Fruit fly (Drosophila melanogaster): Measurements from ENCODE around the gene Rbp4.

Gene Rbp4

dm6 chr3R:13656294-13656693 lies at the start of gene Rbp4:
Gene Rbp4, minus strand, starts transcription at chr3R:13656394.
- no peak for TF ChIP-seq CG17801 (GFP tag; optimal IDR thresholded peaks at IDR 0.05; ENCODE audit: partially characterized antibody)

dm6 chr3R:13705292-13705885 lies 49.2 kb upstream of the Rbp4 start, which contains the start of gene Adgf-D:
Gene Adgf-D, minus strand, starts transcription at chr3R:13705402.
- TF ChIP-seq CG17801 (GFP tag; optimal IDR thresholded peaks at IDR 0.05; ENCODE audit: partially characterized antibody): no peak

dm6 chr3R:13700738-13701137 lies 44.5 kb upstream of the Rbp4 start, which contains the start of gene f-cup:
Gene f-cup, minus strand, starts transcription at chr3R:13700838.
- no peak for TF ChIP-seq CG17801 (GFP tag; optimal IDR thresholded peaks at IDR 0.05; ENCODE audit: partially characterized antibody)

dm6 chr3R:13700192-13700591 lies 44.0 kb upstream of the Rbp4 start, which contains the start of gene ninaB:
Gene ninaB, plus strand, starts transcription at chr3R:13700565.
- no peak for TF ChIP-seq CG17801 (GFP tag; optimal IDR thresholded peaks at IDR 0.05; ENCODE audit: partially characterized antibody)

- TF ChIP-seq CG17801 (GFP tag; optimal IDR thresholded peaks at IDR 0.05; ENCODE audit: partially characterized antibody): no peak
These were observed 43.2 kb upstream of the Rbp4 start for dm6 chr3R:13699350-13699749.

dm6 chr3R:13693753-13694152 lies 37.6 kb upstream of the Rbp4 start, which contains the start of gene CG14367:
Gene CG14367, plus strand, starts transcription at chr3R:13694053.
- TF ChIP-seq CG17801 (GFP tag; optimal IDR thresholded peaks at IDR 0.05; ENCODE audit: partially characterized antibody): no peak

- TF ChIP-seq CG17801 (GFP tag; optimal IDR thresholded peaks at IDR 0.05; ENCODE audit: partially characterized antibody): no peak
These were observed 30.4 kb upstream of the Rbp4 start, which contains the start of gene omd for dm6 chr3R:13686371-13687211. Gene omd, minus strand, starts transcription at chr3R:13687210.

dm6 chr3R:13685969-13686368 lies 29.8 kb upstream of the Rbp4 start:
- TF ChIP-seq CG17801 (GFP tag; optimal IDR thresholded peaks at IDR 0.05; ENCODE audit: partially characterized antibody): no peak

- no peak for TF ChIP-seq CG17801 (GFP tag; optimal IDR thresholded peaks at IDR 0.05; ENCODE audit: partially characterized antibody)
These were observed 28.6 kb upstream of the Rbp4 start for dm6 chr3R:13684569-13685402.

- peak; percentile 31 for TF ChIP-seq CG17801 (GFP tag; optimal IDR thresholded peaks at IDR 0.05; ENCODE audit: partially characterized antibody)
These were observed 27.7 kb upstream of the Rbp4 start, which contains the start of gene flfl for dm6 chr3R:13683624-13684568. Gene flfl, plus strand, starts transcription at chr3R:13683921.

- TF ChIP-seq CG17801 (GFP tag; optimal IDR thresholded peaks at IDR 0.05; ENCODE audit: partially characterized antibody): no peak
These were observed 26.9 kb upstream of the Rbp4 start for dm6 chr3R:13682994-13683623.

dm6 chr3R:13676137-13677086 lies 20.2 kb upstream of the Rbp4 start, which contains the start of the genes Lkb1 and CG9588:
Gene Lkb1, plus strand, starts transcription at chr3R:13676549.
Gene CG9588, minus strand, starts transcription at chr3R:13676681.
- TF ChIP-seq CG17801 (GFP tag; optimal IDR thresholded peaks at IDR 0.05; ENCODE audit: partially characterized antibody): no peak

Data from ovary, adult (tissue).